Fruit fly (Drosophila melanogaster) whole organism, prepupa: ENCODE data around the gene syd.

Experiments
- Blimp-1 ChIP-seq: fragments of 200-800 bp; sonication (Bioruptor generic); optimal IDR thresholded peaks from 3 replicates; lab custom pipeline; 2017; ENCODE audit warnings: missing biosample characterization, missing genetic modification characterization, mild to moderate bottlenecking, moderate library complexity, missing genetic modification reagents
- Gug ChIP-seq: fragments of 200-800 bp; sonication (Bioruptor generic); IDR thresholded peaks from 2 replicates; pipeline ENCODE4 v1.3.6; 2022; ENCODE audit warnings: missing biosample characterization, missing genetic modification characterization
- Met ChIP-seq: fragments of 200-800 bp; sonication (Bioruptor generic); optimal IDR thresholded peaks from 3 replicates; lab custom pipeline; 2016; ENCODE audit warnings: missing biosample characterization, missing genetic modification characterization
- OdsH ChIP-seq: fragments of 200-800 bp; sonication (Bioruptor generic); optimal IDR thresholded peaks from 3 replicates; lab custom pipeline; 2016; ENCODE audit warnings: missing biosample characterization, missing genetic modification characterization

dm6 chr3L:7910916-7911467 is 24.9 kb downstream of the syd start:
- TF ChIP-seq Gug (no peak), Blimp-1 (GFP tag; lab: Kevin White, UChicago) (no peak), Met (peak; percentile 23), OdsH (GFP tag; lab: Kevin White, UChicago) (no peak)
